Fruit fly (Drosophila melanogaster): ENCODE measurements around the gene Tbcd.

DNA sequence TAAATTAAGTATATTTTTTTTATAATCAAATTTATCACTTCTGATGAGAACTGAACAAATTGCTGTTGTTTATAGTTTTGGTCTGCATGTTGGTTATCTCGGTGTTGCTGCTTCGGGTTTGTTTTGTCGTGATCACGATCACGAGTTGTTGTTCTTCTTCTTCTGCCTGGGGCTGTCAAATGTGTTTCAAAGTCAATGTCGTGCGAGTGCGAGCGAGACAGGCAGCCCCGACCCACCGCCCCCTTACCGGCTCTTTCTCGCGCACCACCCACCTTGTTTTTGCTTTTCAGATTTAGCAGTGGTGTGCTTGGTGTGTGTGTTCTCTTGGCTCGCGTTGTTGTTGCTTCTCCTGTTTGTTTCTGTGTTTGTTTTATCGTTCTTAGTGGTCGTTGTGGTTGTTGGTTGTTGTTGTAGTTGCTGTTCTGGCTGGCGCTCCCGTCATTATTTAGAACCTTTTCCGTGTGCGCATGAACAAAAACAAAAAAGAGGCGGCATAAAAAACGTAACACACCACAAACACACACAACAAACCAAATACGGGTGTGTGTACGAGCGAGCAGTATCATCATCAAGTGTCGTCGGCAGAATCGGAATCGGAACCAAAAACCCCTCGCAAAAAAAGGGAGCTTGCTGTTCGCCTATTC, 50.3 kb downstream of the Tbcd start, which contains the start of gene COX7AL2:
- no peak for TF ChIP-seq Hr96 (GFP tag; optimal IDR thresholded peaks at IDR 0.05)
- no peak for TF ChIP-seq CG5204 (GFP tag; optimal IDR thresholded peaks at IDR 0.05)
- TF ChIP-seq CG14711 (tag; optimal IDR thresholded peaks at IDR 0.05) = no peak
- no peak for TF ChIP-seq pad (GFP tag; optimal IDR thresholded peaks at IDR 0.05)
- peak; percentile 90 for TF ChIP-seq kay (GFP tag; ENCODE audit: borderline replicate concordance)
- peak; percentile 21 for TF ChIP-seq cic (GFP tag; optimal IDR thresholded peaks at IDR 0.05)
- TF ChIP-seq CG12768 (GFP tag; optimal IDR thresholded peaks at IDR 0.05) = peak; percentile 38
- no peak for TF ChIP-seq toe (GFP tag; optimal IDR thresholded peaks at IDR 0.05)
- no peak for TF ChIP-seq CG33017 (tag; optimal IDR thresholded peaks at IDR 0.05)
- TF ChIP-seq CG1620 (GFP tag; optimal IDR thresholded peaks at IDR 0.05) = no peak
- TF ChIP-seq CG7101 (tag; optimal IDR thresholded peaks at IDR 0.05) = no peak
- TF ChIP-seq tj (GFP tag; optimal IDR thresholded peaks at IDR 0.05) = no peak

Data from whole organism, adult.